Fruit fly (Drosophila melanogaster) S2 (cell line): ENCODE results near the gene CG4073.

Experiments used
- CG8478 ChIP-seq: fragments of >200 bp; optimal IDR thresholded peaks from 2 replicates; lab custom pipeline; 2018
- CTCF ChIP-seq, 2 experiments: fragments of >200 bp; optimal IDR thresholded peaks; 2 replicates each; lab custom pipeline; 2018

CG4073 gene

dm6 chr3R:10714498-10714897 is at the start of gene CG4073:
TSS of gene CG4073 (plus strand) at chr3R:10714798.
- TF ChIP-seq CTCF (optimal IDR thresholded peaks at IDR 0.05; lab: Kevin White, UChicago), result no peak
- TF ChIP-seq CG8478 (lab: Kevin White, UChicago), result no peak

- TF ChIP-seq CG8478 (lab: Kevin White, UChicago) (no peak), CTCF (optimal IDR thresholded peaks at IDR 0.05; lab: Kevin White, UChicago) (peak; percentile 92 to 97)
Observed at dm6 chr3R:10664942-10665341, 49.7 kb upstream of the CG4073 start.

- TF ChIP-seq CG8478 (lab: Kevin White, UChicago) (no peak), CTCF (optimal IDR thresholded peaks at IDR 0.05; lab: Kevin White, UChicago) (no peak)
Observed at dm6 chr3R:10667964-10668363, 46.6 kb upstream of the CG4073 start.

- no peak for TF ChIP-seq CTCF (optimal IDR thresholded peaks at IDR 0.05; lab: Kevin White, UChicago)
- TF ChIP-seq CG8478 (lab: Kevin White, UChicago), result no peak
Observed at dm6 chr3R:10669950-10670349, 44.6 kb upstream of the CG4073 start.

- TF ChIP-seq CTCF (optimal IDR thresholded peaks at IDR 0.05; lab: Kevin White, UChicago), result no peak
- no peak for TF ChIP-seq CG8478 (lab: Kevin White, UChicago)
Observed at dm6 chr3R:10672680-10673079, 41.9 kb upstream of the CG4073 start.

- no peak for TF ChIP-seq CG8478 (lab: Kevin White, UChicago)
- no peak for TF ChIP-seq CTCF (optimal IDR thresholded peaks at IDR 0.05; lab: Kevin White, UChicago)
Observed at dm6 chr3R:10673571-10673970, 41.0 kb upstream of the CG4073 start.

- TF ChIP-seq CTCF (optimal IDR thresholded peaks at IDR 0.05; lab: Kevin White, UChicago), result peak; percentile 85 to 86
- TF ChIP-seq CG8478 (lab: Kevin White, UChicago), result no peak
Observed at dm6 chr3R:10675101-10675500, 39.5 kb upstream of the CG4073 start.

dm6 chr3R:10677245-10677902 is 37.2 kb upstream of the CG4073 start, which contains the start of gene CG6465:
TSS of gene CG6465 (minus strand) at chr3R:10677251.
- peak; percentile 79 to 80 for TF ChIP-seq CTCF (optimal IDR thresholded peaks at IDR 0.05; lab: Kevin White, UChicago)
- no peak for TF ChIP-seq CG8478 (lab: Kevin White, UChicago)

- TF ChIP-seq CG8478 (lab: Kevin White, UChicago), result no peak
- no peak for TF ChIP-seq CTCF (optimal IDR thresholded peaks at IDR 0.05; lab: Kevin White, UChicago)
Observed at dm6 chr3R:10678935-10679565, 35.5 kb upstream of the CG4073 start.

- TF ChIP-seq CTCF (optimal IDR thresholded peaks at IDR 0.05; lab: Kevin White, UChicago), result no peak
- TF ChIP-seq CG8478 (lab: Kevin White, UChicago), result no peak
Observed at dm6 chr3R:10679911-10680310, 34.7 kb upstream of the CG4073 start.

dm6 chr3R:10680825-10681681 is 33.5 kb upstream of the CG4073 start, which contains the start of gene Phyhd1:
TSS of gene Phyhd1 (minus strand) at chr3R:10680925.
- TF ChIP-seq CG8478 (lab: Kevin White, UChicago), result no peak
- TF ChIP-seq CTCF (optimal IDR thresholded peaks at IDR 0.05; lab: Kevin White, UChicago), result no peak

- TF ChIP-seq CG8478 (lab: Kevin White, UChicago), result no peak
- TF ChIP-seq CTCF (optimal IDR thresholded peaks at IDR 0.05; lab: Kevin White, UChicago), result no peak
Observed at dm6 chr3R:10681682-10681962, 33.0 kb upstream of the CG4073 start.

- TF ChIP-seq CG8478 (lab: Kevin White, UChicago) (no peak), CTCF (optimal IDR thresholded peaks at IDR 0.05; lab: Kevin White, UChicago) (no peak)
Observed at dm6 chr3R:10683226-10683625, 31.4 kb upstream of the CG4073 start.

dm6 chr3R:10684284-10684683 is 30.3 kb upstream of the CG4073 start:
- TF ChIP-seq CTCF (optimal IDR thresholded peaks at IDR 0.05; lab: Kevin White, UChicago) (no peak), CG8478 (lab: Kevin White, UChicago) (no peak)
